Worm (Caenorhabditis elegans): ENCODE results near the gene C44B11.4.

DNA sequence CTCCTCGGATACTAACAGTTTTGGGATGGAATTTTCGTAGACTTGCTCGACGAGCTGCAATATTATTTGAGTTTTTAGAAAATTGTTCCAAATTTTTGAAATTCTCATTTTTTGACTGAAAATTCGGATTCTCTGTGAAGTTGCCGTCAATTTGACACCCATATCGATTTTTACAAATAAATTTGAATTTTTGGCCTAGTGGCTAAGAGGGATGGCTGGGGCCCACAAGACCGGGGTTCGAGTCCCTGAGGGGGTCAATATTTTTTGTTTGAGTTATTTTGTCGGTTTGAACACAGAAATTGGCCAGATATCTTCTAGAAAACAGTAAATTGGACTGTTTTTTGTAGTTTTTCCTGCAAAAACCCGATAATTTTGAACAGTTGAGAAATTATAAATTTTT, 32.9 kb downstream of the C44B11.4 start:
- TF ChIP-seq fkh-10 (GFP tag; optimal IDR thresholded peaks at IDR 0.05) (no peak), unc-39 (tag; optimal IDR thresholded peaks at IDR 0.05) (no peak), skn-1 (tag; optimal IDR thresholded peaks at IDR 0.05) (no peak), nhr-11 (tag; optimal IDR thresholded peaks at IDR 0.05) (no peak), ZK546.5 (tag; optimal IDR thresholded peaks at IDR 0.05) (no peak), nfya-1 (tag; optimal IDR thresholded peaks at IDR 0.05; ENCODE audit: insufficient read depth) (no peak), aly-2 (tag; optimal IDR thresholded peaks at IDR 0.05) (no peak), fos-1 (tag; optimal IDR thresholded peaks at IDR 0.05) (no peak), sea-2 (GFP tag; optimal IDR thresholded peaks at IDR 0.05) (no peak), daf-12 (tag; optimal IDR thresholded peaks at IDR 0.05) (no peak), unc-62 (GFP tag; optimal IDR thresholded peaks at IDR 0.05) (no peak), ceh-28 (tag; optimal IDR thresholded peaks at IDR 0.05) (no peak)
